Worm (Caenorhabditis elegans) whole organism, mixed stage, embryonic: ENCODE results near the gene aaim-1.

Source experiments
- M03D4.4 ChIP-seq: sonication (generic microtip); optimal IDR thresholded peaks from 2 replicates; lab custom pipeline; 2017; ENCODE audit warnings: mild to moderate bottlenecking, missing genetic modification characterization, missing compliant biosample characterization
- bed-3 ChIP-seq: fragments of 200-800 bp; sonication (Bioruptor generic); optimal IDR thresholded peaks from 3 replicates; lab custom pipeline; 2018; ENCODE audit warnings: mild to moderate bottlenecking, missing genetic modification characterization, moderate library complexity, missing compliant biosample characterization
- blmp-1 ChIP-seq: fragments of 150-350 bp; optimal IDR thresholded peaks from 2 replicates; lab custom pipeline; 2014; ENCODE audit warnings: missing biosample characterization, missing genetic modification characterization
- ceh-39 ChIP-seq: fragments of 150-350 bp; optimal IDR thresholded peaks from 2 replicates; lab custom pipeline; 2014; ENCODE audit warnings: missing biosample characterization, missing genetic modification characterization
- ceh-43 ChIP-seq: fragments of 200-800 bp; sonication (Bioruptor generic); optimal IDR thresholded peaks from 2 replicates; lab custom pipeline; 2018; ENCODE audit warnings: mild to moderate bottlenecking, missing genetic modification characterization, moderate library complexity, missing compliant biosample characterization
- ceh-83 ChIP-seq: fragments of 200-800 bp; sonication (Bioruptor generic); optimal IDR thresholded peaks from 2 replicates; lab custom pipeline; 2018; ENCODE audit warnings: mild to moderate bottlenecking, missing genetic modification characterization, missing compliant biosample characterization
- ces-1 ChIP-seq: fragments of 150-350 bp; optimal IDR thresholded peaks from 2 replicates; lab custom pipeline; 2014; ENCODE audit warnings: missing biosample characterization, missing genetic modification reagents, missing genetic modification characterization
- cnd-1 ChIP-seq: fragments of 200-800 bp; sonication (Bioruptor generic); optimal IDR thresholded peaks from 2 replicates; lab custom pipeline; 2018; ENCODE audit warnings: mild to moderate bottlenecking, missing genetic modification characterization, missing compliant biosample characterization
- drap-1 ChIP-seq: fragments of 200-800 bp; sonication (Bioruptor generic); optimal IDR thresholded peaks from 3 replicates; lab custom pipeline; 2018; ENCODE audit warnings: mild to moderate bottlenecking, missing genetic modification characterization, missing compliant biosample characterization
- elt-1 ChIP-seq: sonication (generic microtip); optimal IDR thresholded peaks from 2 replicates; lab custom pipeline; 2017; ENCODE audit warnings: missing genetic modification characterization, mild to moderate bottlenecking, missing compliant biosample characterization, antibody characterized with exemption, moderate library complexity, borderline replicate concordance; ENCODE audit not compliant: insufficient read depth
- elt-3 ChIP-seq: fragments of 150-350 bp; optimal IDR thresholded peaks from 2 replicates; lab custom pipeline; 2014; ENCODE audit warnings: missing biosample characterization, missing genetic modification characterization
- flh-1 ChIP-seq: fragments of 200-800 bp; sonication (Bioruptor generic); optimal IDR thresholded peaks from 2 replicates; lab custom pipeline; 2018; ENCODE audit warnings: mild to moderate bottlenecking, missing genetic modification characterization, moderate library complexity, missing compliant biosample characterization
- ham-2 ChIP-seq: fragments of 200-800 bp; sonication (Bioruptor generic); optimal IDR thresholded peaks from 2 replicates; lab custom pipeline; 2018; ENCODE audit warnings: mild to moderate bottlenecking, missing genetic modification characterization, missing compliant biosample characterization
- hlh-1 ChIP-seq: fragments of 150-350 bp; optimal IDR thresholded peaks from 2 replicates; lab custom pipeline; 2014; ENCODE audit warnings: missing biosample characterization, missing genetic modification reagents, missing genetic modification characterization
- lin-32 ChIP-seq: fragments of 200-800 bp; sonication (Bioruptor generic); optimal IDR thresholded peaks from 2 replicates; lab custom pipeline; 2018; ENCODE audit warnings: mild to moderate bottlenecking, missing genetic modification characterization, missing compliant biosample characterization
- lsy-2 ChIP-seq: fragments of 150-350 bp; optimal IDR thresholded peaks from 2 replicates; lab custom pipeline; 2014; ENCODE audit warnings: missing biosample characterization, missing genetic modification characterization
- mab-5 ChIP-seq: fragments of 150-350 bp; optimal IDR thresholded peaks from 2 replicates; lab custom pipeline; 2014; ENCODE audit warnings: missing biosample characterization, missing genetic modification characterization
- mls-2 ChIP-seq: sonication (generic microtip); optimal IDR thresholded peaks from 2 replicates; lab custom pipeline; 2016; ENCODE audit warnings: mild to moderate bottlenecking, missing genetic modification characterization, moderate library complexity, missing compliant biosample characterization
- nhr-12 ChIP-seq: fragments of 150-350 bp; optimal IDR thresholded peaks from 2 replicates; lab custom pipeline; 2014; ENCODE audit warnings: missing biosample characterization, missing genetic modification characterization
- nhr-2 ChIP-seq: fragments of 150-350 bp; optimal IDR thresholded peaks from 2 replicates; lab custom pipeline; 2014; ENCODE audit warnings: missing biosample characterization, missing genetic modification characterization
- nhr-237 ChIP-seq: fragments of 150-350 bp; optimal IDR thresholded peaks from 2 replicates; lab custom pipeline; 2014; ENCODE audit warnings: missing biosample characterization, missing genetic modification characterization
- nhr-28 ChIP-seq: fragments of 150-350 bp; optimal IDR thresholded peaks from 2 replicates; lab custom pipeline; 2014; ENCODE audit warnings: missing biosample characterization, missing genetic modification characterization
- nhr-76 ChIP-seq: sonication (generic microtip); optimal IDR thresholded peaks from 2 replicates; lab custom pipeline; 2017; ENCODE audit warnings: missing biosample characterization, missing genetic modification characterization
- pha-4 ChIP-seq: fragments of 150-350 bp; optimal IDR thresholded peaks from 2 replicates; lab custom pipeline; 2018; ENCODE audit warnings: missing biosample characterization, missing genetic modification reagents, missing genetic modification characterization
- sem-2 ChIP-seq: fragments of 200-800 bp; sonication (Bioruptor generic); optimal IDR thresholded peaks from 2 replicates; lab custom pipeline; 2018; ENCODE audit warnings: mild to moderate bottlenecking, missing genetic modification characterization, missing compliant biosample characterization
- snpc-4 ChIP-seq: fragments of 150-350 bp; optimal IDR thresholded peaks from 2 replicates; lab custom pipeline; 2014; ENCODE audit warnings: missing biosample characterization, missing genetic modification characterization
- sptf-1 ChIP-seq: sonication (generic microtip); optimal IDR thresholded peaks from 2 replicates; lab custom pipeline; 2017; ENCODE audit warnings: mild to moderate bottlenecking, missing genetic modification characterization, moderate library complexity, missing compliant biosample characterization
- tbx-8 ChIP-seq: fragments of 200-800 bp; sonication (Bioruptor generic); optimal IDR thresholded peaks from 2 replicates; lab custom pipeline; 2018; ENCODE audit warnings: mild to moderate bottlenecking, missing genetic modification characterization, moderate library complexity, missing compliant biosample characterization
- unc-120 ChIP-seq: sonication (generic microtip); optimal IDR thresholded peaks from 2 replicates; lab custom pipeline; 2017; ENCODE audit warnings: missing genetic modification characterization, missing compliant biosample characterization; ENCODE audit not compliant: poor library complexity, severe bottlenecking
- unc-39 ChIP-seq: fragments of 150-350 bp; optimal IDR thresholded peaks from 2 replicates; lab custom pipeline; 2014; ENCODE audit warnings: missing biosample characterization, missing genetic modification characterization
- unc-62 ChIP-seq: fragments of 150-350 bp; optimal IDR thresholded peaks from 2 replicates; lab custom pipeline; 2014; ENCODE audit warnings: missing biosample characterization, missing genetic modification reagents, missing genetic modification characterization

aaim-1 gene

ce11 chrX:6560495-6560894 lies 1.7 kb downstream of the aaim-1 start:
- TF ChIP-seq cnd-1 (tag; lab: Kevin White, UChicago) (no peak), flh-1 (no peak), mls-2 (tag; lab: Kevin White, UChicago) (no peak), M03D4.4 (tag; lab: Kevin White, UChicago) (no peak), drap-1 (no peak), ces-1 (GFP tag; lab: Kevin White, UChicago) (no peak), unc-62 (GFP tag; lab: Kevin White, UChicago) (no peak), lin-32 (GFP tag; lab: Kevin White, UChicago) (no peak), ceh-39 (tag; lab: Kevin White, UChicago) (no peak)

ce11 chrX:6553634-6554033 lies 8.6 kb downstream of the aaim-1 start:
- TF ChIP-seq elt-1 (tag; lab: Kevin White, UChicago) (no peak), mls-2 (tag; lab: Kevin White, UChicago) (no peak), ceh-43 (GFP tag; lab: Kevin White, UChicago) (no peak), nhr-237 (no peak), tbx-8 (GFP tag; lab: Kevin White, UChicago) (no peak), ceh-83 (GFP tag; lab: Kevin White, UChicago) (no peak), lsy-2 (tag; lab: Kevin White, UChicago) (no peak), nhr-76 (tag; lab: Kevin White, UChicago) (no peak)

- TF ChIP-seq ham-2: no peak
- no peak for TF ChIP-seq tbx-8 (GFP tag; lab: Kevin White, UChicago)
- no peak for TF ChIP-seq snpc-4
- TF ChIP-seq nhr-237: no peak
- TF ChIP-seq sptf-1 (tag; lab: Kevin White, UChicago): no peak
- no peak for TF ChIP-seq hlh-1 (tag; lab: Kevin White, UChicago)
- TF ChIP-seq cnd-1 (tag; lab: Kevin White, UChicago): no peak
- TF ChIP-seq nhr-2: no peak
- no peak for TF ChIP-seq nhr-12
- TF ChIP-seq sem-2: no peak
- TF ChIP-seq elt-3: no peak
- TF ChIP-seq mab-5 (tag; lab: Kevin White, UChicago): no peak
- TF ChIP-seq pha-4 (tag; lab: Kevin White, UChicago): no peak
Measured at ce11 chrX:6552806-6553337, 9.4 kb downstream of the aaim-1 start, which contains the start of gene svh-2. Gene svh-2, plus strand, starts transcription at chrX:6553287.

ce11 chrX:6551679-6552078 lies 10.5 kb downstream of the aaim-1 start:
- TF ChIP-seq blmp-1 (tag; lab: Kevin White, UChicago): no peak
- TF ChIP-seq, all 35 proteins: peak for 0

ce11 chrX:6551073-6551652 lies 11.1 kb downstream of the aaim-1 start:
- TF ChIP-seq bed-3 (GFP tag; lab: Kevin White, UChicago) (no peak), lsy-2 (tag; lab: Kevin White, UChicago) (no peak), unc-39 (no peak), ceh-83 (GFP tag; lab: Kevin White, UChicago) (no peak), nhr-28 (no peak), elt-3 (no peak), nhr-237 (no peak), unc-62 (GFP tag; lab: Kevin White, UChicago) (no peak), lin-32 (GFP tag; lab: Kevin White, UChicago) (no peak), hlh-1 (tag; lab: Kevin White, UChicago) (no peak), ham-2 (no peak), M03D4.4 (tag; lab: Kevin White, UChicago) (no peak), unc-120 (tag; lab: Kevin White, UChicago) (no peak), tbx-8 (GFP tag; lab: Kevin White, UChicago) (no peak), sem-2 (no peak)
